Fruit fly (Drosophila melanogaster): ENCODE measurements around the gene Cyt-c-p.

- TF ChIP-seq CG15710 (tag; optimal IDR thresholded peaks at IDR 0.05): peak; percentile 94
- peak; percentile 95 for TF ChIP-seq CG17806 (tag; optimal IDR thresholded peaks at IDR 0.05)
- peak; percentile 32 for TF ChIP-seq EcR (GFP tag; optimal IDR thresholded peaks at IDR 0.05)
- TF ChIP-seq gl (tag; optimal IDR thresholded peaks at IDR 0.05): peak; percentile 85
- peak; percentile 94 for TF ChIP-seq CG8159 (tag; optimal IDR thresholded peaks at IDR 0.05)
- TF ChIP-seq CG4496 (GFP tag; IDR thresholded peaks at IDR 0.05): no peak; the same call in 2 of the 3 replicates
- peak; percentile 99 for TF ChIP-seq fd96Ca (GFP tag; IDR thresholded peaks at IDR 0.05)
- peak; percentile 89 for TF ChIP-seq D1 (tag; optimal IDR thresholded peaks at IDR 0.05)
- peak; percentile 99 for TF ChIP-seq CG32121 (GFP tag; IDR thresholded peaks at IDR 0.05)
- peak; percentile 93 for TF ChIP-seq CG34367 (tag; optimal IDR thresholded peaks at IDR 0.05)
- peak; percentile 99 for TF ChIP-seq Ets98B (GFP tag; IDR thresholded peaks at IDR 0.05)
- peak; percentile 99 for TF ChIP-seq CG14655 (GFP tag; optimal IDR thresholded peaks at IDR 0.05)
- TF ChIP-seq CG12605 (GFP tag; IDR thresholded peaks at IDR 0.05): peak; percentile 99
Measured at dm6 chr2L:16715841-16716701, 3.7 kb upstream of the Cyt-c-p start, which contains the start of the genes Cyt-c-d and CG31808.
